Worm (Caenorhabditis elegans) whole organism, L4 larva: ENCODE measurements around the gene ergi-2.

Source experiments
- Y105C5A.15 ChIP-seq: fragments of 200-800 bp; sonication (Bioruptor generic); IDR thresholded peaks from 2 replicates; pipeline ENCODE4 v1.3.6; 2022; ENCODE audit warnings: missing genetic modification characterization, missing compliant biosample characterization
- ceh-82 ChIP-seq: sonication (generic microtip); optimal IDR thresholded peaks from 2 replicates; lab custom pipeline; 2017; ENCODE audit warnings: missing biosample characterization, missing genetic modification characterization
- daf-19 ChIP-seq: fragments of 200-800 bp; sonication (Bioruptor generic); conservative IDR thresholded peaks from 2 replicates; pipeline ENCODE4 v1.3.6; 2022; ENCODE audit warnings: missing genetic modification characterization, missing compliant biosample characterization
- hlh-30 ChIP-seq: sonication (generic microtip); optimal IDR thresholded peaks from 2 replicates; lab custom pipeline; 2017; ENCODE audit warnings: antibody characterized with exemption, mild to moderate bottlenecking, missing genetic modification characterization, missing compliant biosample characterization; ENCODE audit not compliant: insufficient read depth
- lin-39 ChIP-seq: fragments of 150-350 bp; optimal IDR thresholded peaks from 2 replicates; lab custom pipeline; 2014; ENCODE audit warnings: missing biosample characterization, missing genetic modification reagents, missing genetic modification characterization
- lsy-2 ChIP-seq, 2 experiments: fragments of 150-350 bp in 1 of 2; sonication (generic microtip) in 1 of 2; optimal IDR thresholded peaks; 2 replicates each; lab custom pipeline; 2014 to 2017; ENCODE audit warnings: missing biosample characterization in 2 of 2, missing genetic modification characterization in 2 of 2
- mdl-1 ChIP-seq, 2 experiments: fragments of 150-350 bp in 1 of 2; sonication (generic microtip) in 1 of 2; optimal IDR thresholded peaks; 2 replicates each; lab custom pipeline; 2014 to 2017; ENCODE audit warnings: missing biosample characterization in 2 of 2, missing genetic modification characterization in 2 of 2
- nhr-25 ChIP-seq: sonication (generic microtip); optimal IDR thresholded peaks from 2 replicates; lab custom pipeline; 2017; ENCODE audit warnings: missing genetic modification characterization, mild to moderate bottlenecking, missing compliant biosample characterization, antibody characterized with exemption, moderate library complexity, borderline replicate concordance; ENCODE audit not compliant: insufficient read depth
- nhr-28 ChIP-seq: fragments of 150-350 bp; optimal IDR thresholded peaks from 2 replicates; lab custom pipeline; 2014; ENCODE audit warnings: missing biosample characterization, missing genetic modification characterization
- unc-130 ChIP-seq: sonication (generic microtip); optimal IDR thresholded peaks from 2 replicates; lab custom pipeline; 2016; ENCODE audit warnings: missing genetic modification reagents, missing genetic modification characterization, missing compliant biosample characterization
- unc-62 ChIP-seq, 3 experiments: fragments of 150-350 bp in 1 of 3; sonication (generic microtip); optimal IDR thresholded peaks in 2 of 3; peaks in 1 of 3; 1 replicate in 1 of 3; 2 replicates in 2 of 3; lab custom pipeline; 2014 to 2017; ENCODE audit warnings: missing biosample characterization in 3 of 3, missing genetic modification characterization in 3 of 3, missing genetic modification reagents in 3 of 3, missing genotype in 1 of 3
- ztf-7 ChIP-seq: fragments of 150-350 bp; optimal IDR thresholded peaks from 2 replicates; lab custom pipeline; 2014; ENCODE audit warnings: missing biosample characterization, missing genetic modification characterization

ce11 chrX:14982525-14982924 is 24.6 kb downstream of the ergi-2 start, which contains the start of gene plp-2:
- no peak for TF ChIP-seq lin-39 (tag; lab: Kevin White, UChicago)
- no peak for TF ChIP-seq ceh-82 (tag; lab: Kevin White, UChicago)
- no peak for TF ChIP-seq ztf-7 (tag; lab: Kevin White, UChicago)
- TF ChIP-seq unc-130 (GFP tag; lab: Kevin White, UChicago), result no peak
- TF ChIP-seq nhr-28 (tag; lab: Kevin White, UChicago), result no peak
- TF ChIP-seq mdl-1 (tag; optimal IDR thresholded peaks at IDR 0.05; lab: Kevin White, UChicago), result no peak
- TF ChIP-seq unc-62 (GFP tag; optimal IDR thresholded peaks at IDR 0.05 in 1 of 2; lab: Kevin White, UChicago), result peak in 1 of 2 experiments; percentile 79
- no peak for TF ChIP-seq unc-62 (tag; optimal IDR thresholded peaks at IDR 0.05; lab: Kevin White, UChicago)
- no peak for TF ChIP-seq Y105C5A.15 (GFP tag; lab: Robert Waterston, UW)
- peak; percentile 37 for TF ChIP-seq hlh-30 (tag; lab: Kevin White, UChicago)
- no peak for TF ChIP-seq nhr-25 (tag; lab: Kevin White, UChicago)
- no peak for TF ChIP-seq daf-19 (GFP tag; lab: Robert Waterston, UW)
- TF ChIP-seq lsy-2 (tag; optimal IDR thresholded peaks at IDR 0.05; lab: Kevin White, UChicago), result no peak
